Fruit fly (Drosophila melanogaster): ENCODE data around the gene CG12170.
A peak's percentile ranks its signal among the peaks of the same experiment; 100 is the strongest.

DNA sequence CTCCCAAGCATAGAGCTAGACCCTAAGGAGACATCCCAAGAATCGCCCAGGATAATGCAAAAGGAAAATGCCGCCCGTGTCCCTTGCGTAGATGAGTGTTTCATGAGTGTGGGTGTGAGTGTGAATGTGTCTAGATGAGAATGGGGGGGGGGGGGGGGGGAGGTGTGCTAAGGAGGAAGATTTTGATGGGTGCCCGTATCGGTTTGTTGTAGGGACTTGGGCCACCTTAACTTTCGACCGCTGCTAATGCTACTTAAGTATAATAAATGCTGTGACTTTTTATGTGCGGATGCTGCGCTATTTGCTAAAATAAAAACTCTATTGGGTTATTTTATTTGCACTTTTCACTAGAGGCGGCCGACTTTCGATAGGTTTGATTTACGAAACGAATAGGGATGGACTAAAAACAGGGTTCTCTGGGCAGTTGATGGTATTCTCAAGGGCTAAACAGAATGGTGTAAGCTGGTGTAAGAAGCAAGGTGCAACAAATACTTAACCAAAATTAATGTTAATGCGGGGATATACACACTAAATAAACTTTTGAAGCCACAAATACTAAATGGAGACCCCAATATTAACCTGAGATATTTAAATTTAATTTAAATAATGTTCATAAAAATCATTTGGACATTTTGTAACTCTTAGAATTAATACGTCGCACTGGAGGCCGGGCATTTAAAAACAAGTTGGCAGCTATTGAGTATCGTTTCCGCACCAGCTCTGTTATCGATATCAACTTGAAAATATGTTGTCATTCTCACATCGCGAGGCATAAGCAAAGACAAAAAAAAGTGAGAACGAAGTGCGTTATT is 32.1 kb downstream of the CG12170 start, which contains the start of the genes Xe7 and Atg17:
- TF ChIP-seq CG14655 (GFP tag; optimal IDR thresholded peaks at IDR 0.05) = no peak
- no peak for TF ChIP-seq EcR (GFP tag; optimal IDR thresholded peaks at IDR 0.05)
- peak; percentile 86 for TF ChIP-seq CG17806 (tag; optimal IDR thresholded peaks at IDR 0.05)
- peak; percentile 89 for TF ChIP-seq Snoo (tag; optimal IDR thresholded peaks at IDR 0.05)
- TF ChIP-seq CG32121 (GFP tag; IDR thresholded peaks at IDR 0.05) = peak; percentile 88
- peak; percentile 88 for TF ChIP-seq CG8159 (tag; optimal IDR thresholded peaks at IDR 0.05)
- TF ChIP-seq rn (GFP tag; IDR thresholded peaks at IDR 0.05) = peak; percentile 83
- peak; percentile 86 for TF ChIP-seq CG8301 (tag; optimal IDR thresholded peaks at IDR 0.05)
- TF ChIP-seq Pif1A (GFP tag; optimal IDR thresholded peaks at IDR 0.05) = peak; percentile 87
- TF ChIP-seq CG4496 (GFP tag; IDR thresholded peaks at IDR 0.05) = peak; percentile 90

All from whole organism, pupa.